Worm (Caenorhabditis elegans) whole organism, L4 larva: Measurements from ENCODE around the gene srv-24.
A peak's percentile ranks its signal among the peaks of the same experiment; 100 is the strongest.

Source experiments
- F26F4.8 ChIP-seq: fragments of 200-800 bp; sonication (Bioruptor generic); conservative IDR thresholded peaks from 2 replicates; pipeline ENCODE4 v1.3.6; 2022; ENCODE audit warnings: missing genetic modification characterization, missing compliant biosample characterization
- F37D6.2 ChIP-seq: sonication (generic microtip); optimal IDR thresholded peaks from 2 replicates; lab custom pipeline; 2016; ENCODE audit warnings: mild to moderate bottlenecking, missing genetic modification characterization, missing compliant biosample characterization
- R02D3.7 ChIP-seq: fragments of 150-350 bp; sonication (generic microtip); optimal IDR thresholded peaks from 3 replicates; lab custom pipeline; 2014; ENCODE audit warnings: missing biosample characterization, missing genetic modification characterization
- T20F7.1 ChIP-seq: fragments of 200-800 bp; sonication (Bioruptor generic); optimal IDR thresholded peaks from 2 replicates; lab custom pipeline; 2018; ENCODE audit warnings: mild to moderate bottlenecking, missing genetic modification characterization, missing compliant biosample characterization
- Y5F2A.4 ChIP-seq: fragments of 200-800 bp; sonication (Bioruptor generic); optimal IDR thresholded peaks from 2 replicates; lab custom pipeline; 2018; ENCODE audit warnings: mild to moderate bottlenecking, missing genetic modification characterization, missing compliant biosample characterization
- ZK546.5 ChIP-seq, 2 experiments: sonication (generic microtip); optimal IDR thresholded peaks; 2 replicates each; lab custom pipeline; 2017; ENCODE audit warnings: missing biosample characterization in 2 of 2, missing genetic modification characterization in 2 of 2
- ama-1 ChIP-seq: fragments of 150-350 bp; optimal IDR thresholded peaks from 2 replicates; lab custom pipeline; 2014; ENCODE audit warnings: inconsistent platforms, mixed read lengths
- ceh-20 ChIP-seq: fragments of 200-800 bp; sonication (Bioruptor generic); IDR thresholded peaks from 2 replicates; pipeline ENCODE4 v1.3.6; 2022; ENCODE audit warnings: missing genetic modification reagents, missing genetic modification characterization, missing compliant biosample characterization
- ceh-28 ChIP-seq: fragments of 150-350 bp; optimal IDR thresholded peaks from 2 replicates; lab custom pipeline; 2014; ENCODE audit warnings: missing biosample characterization, missing genetic modification reagents, missing genetic modification characterization
- ces-1 ChIP-seq: fragments of 150-350 bp; sonication (generic microtip); optimal IDR thresholded peaks from 4 replicates; lab custom pipeline; 2014; ENCODE audit warnings: missing biosample characterization, missing genetic modification reagents, missing genetic modification characterization
- ctbp-1 ChIP-seq: fragments of 200-800 bp; sonication (Bioruptor generic); IDR thresholded peaks from 2 replicates; pipeline ENCODE4 v1.3.6; 2022; ENCODE audit warnings: missing genetic modification reagents, missing genetic modification characterization, missing compliant biosample characterization
- daf-12 ChIP-seq: fragments of 150-350 bp; optimal IDR thresholded peaks from 2 replicates; lab custom pipeline; 2014; ENCODE audit warnings: missing biosample characterization, missing genetic modification reagents, missing genetic modification characterization
- daf-19 ChIP-seq: fragments of 200-800 bp; sonication (Bioruptor generic); conservative IDR thresholded peaks from 2 replicates; pipeline ENCODE4 v1.3.6; 2022; ENCODE audit warnings: missing genetic modification characterization, missing compliant biosample characterization
- dmd-6 ChIP-seq: fragments of 200-800 bp; sonication (Bioruptor generic); IDR thresholded peaks from 2 replicates; pipeline ENCODE4 v1.3.6; 2022; ENCODE audit warnings: missing genetic modification reagents, missing genetic modification characterization, missing compliant biosample characterization
- dmd-9 ChIP-seq: fragments of 200-800 bp; sonication (Bioruptor generic); IDR thresholded peaks from 2 replicates; pipeline ENCODE4 v1.3.6; 2022; ENCODE audit warnings: missing genetic modification reagents, missing genetic modification characterization, missing compliant biosample characterization
- egl-27 ChIP-seq: sonication (generic microtip); optimal IDR thresholded peaks from 3 replicates; lab custom pipeline; 2017; ENCODE audit warnings: missing biosample characterization, missing genetic modification reagents, missing genetic modification characterization
- fkh-10 ChIP-seq: fragments of 150-350 bp; optimal IDR thresholded peaks from 2 replicates; lab custom pipeline; 2014; ENCODE audit warnings: missing biosample characterization, missing genetic modification reagents, missing genetic modification characterization
- fos-1 ChIP-seq: fragments of 150-350 bp; optimal IDR thresholded peaks from 2 replicates; lab custom pipeline; 2014; ENCODE audit warnings: missing biosample characterization, missing genetic modification characterization
- hif-1 ChIP-seq, 2 experiments: sonication (generic microtip); optimal IDR thresholded peaks; 2 replicates each; lab custom pipeline; 2016 to 2017; ENCODE audit warnings: missing compliant biosample characterization in 2 of 2, missing genetic modification characterization in 2 of 2, missing genetic modification reagents in 2 of 2, missing genotype in 2 of 2, mild to moderate bottlenecking in 1 of 2
- hlh-30 ChIP-seq: sonication (generic microtip); optimal IDR thresholded peaks from 2 replicates; lab custom pipeline; 2017; ENCODE audit warnings: antibody characterized with exemption, mild to moderate bottlenecking, missing genetic modification characterization, missing compliant biosample characterization; ENCODE audit not compliant: insufficient read depth
- hmg-1.1 ChIP-seq: fragments of 200-800 bp; sonication (Bioruptor generic); IDR thresholded peaks from 2 replicates; pipeline ENCODE4 v1.3.6; 2022; ENCODE audit warnings: missing genetic modification reagents, missing genetic modification characterization, missing compliant biosample characterization
- lir-3 ChIP-seq: sonication (generic microtip); optimal IDR thresholded peaks from 2 replicates; lab custom pipeline; 2016; ENCODE audit warnings: mild to moderate bottlenecking, missing genetic modification characterization, missing compliant biosample characterization
- madf-5 ChIP-seq, 2 experiments: fragments of 200-800 bp; sonication (Bioruptor generic); IDR thresholded peaks; 2 replicates each; pipeline ENCODE4 v1.3.6; 2022; ENCODE audit warnings: missing compliant biosample characterization in 2 of 2, missing genetic modification characterization in 2 of 2
- mdl-1 ChIP-seq, 2 experiments: fragments of 150-350 bp in 1 of 2; sonication (generic microtip) in 1 of 2; optimal IDR thresholded peaks; 2 replicates each; lab custom pipeline; 2014 to 2017; ENCODE audit warnings: missing biosample characterization in 2 of 2, missing genetic modification characterization in 2 of 2
- mdt-29 ChIP-seq: fragments of 200-800 bp; sonication (Bioruptor generic); IDR thresholded peaks from 2 replicates; pipeline ENCODE4 v1.3.6; 2022; ENCODE audit warnings: missing genetic modification reagents, missing genetic modification characterization, missing compliant biosample characterization
- mep-1 ChIP-seq: fragments of 150-350 bp; sonication (generic microtip); optimal IDR thresholded peaks from 3 replicates; lab custom pipeline; 2014; ENCODE audit warnings: missing biosample characterization, missing genetic modification characterization
- mes-2 ChIP-seq: sonication (generic microtip); optimal IDR thresholded peaks from 2 replicates; lab custom pipeline; 2016; ENCODE audit warnings: missing genotype, mild to moderate bottlenecking, missing genetic modification characterization, missing compliant biosample characterization; ENCODE audit not compliant: poor library complexity, severe bottlenecking
- nhr-111 ChIP-seq: fragments of 200-800 bp; sonication (Bioruptor generic); optimal IDR thresholded peaks from 2 replicates; lab custom pipeline; 2018; ENCODE audit warnings: mild to moderate bottlenecking, missing genetic modification characterization, missing compliant biosample characterization
- nhr-237 ChIP-seq: sonication (generic microtip); optimal IDR thresholded peaks from 2 replicates; lab custom pipeline; 2017; ENCODE audit warnings: missing biosample characterization, missing genetic modification characterization
- nhr-25 ChIP-seq: sonication (generic microtip); optimal IDR thresholded peaks from 2 replicates; lab custom pipeline; 2017; ENCODE audit warnings: missing genetic modification characterization, mild to moderate bottlenecking, missing compliant biosample characterization, antibody characterized with exemption, moderate library complexity, borderline replicate concordance; ENCODE audit not compliant: insufficient read depth
- nhr-77 ChIP-seq: fragments of 150-350 bp; optimal IDR thresholded peaks from 2 replicates; lab custom pipeline; 2014; ENCODE audit warnings: missing biosample characterization, missing genetic modification characterization
- pha-4 ChIP-seq, 2 experiments: fragments of 150-350 bp in 1 of 2; fragments of 200-800 bp in 1 of 2; sonication (Bioruptor generic) in 1 of 2; IDR thresholded peaks in 1 of 2; optimal IDR thresholded peaks in 1 of 2; 2 replicates each; pipeline versions ENCODE4 v1.3.6 to Lab custom; 2014 to 2022; ENCODE audit warnings: missing genetic modification characterization in 2 of 2, missing genetic modification reagents in 2 of 2, missing biosample characterization in 1 of 2, missing compliant biosample characterization in 1 of 2
- php-3 ChIP-seq: fragments of 200-800 bp; sonication (Bioruptor generic); IDR thresholded peaks from 2 replicates; pipeline ENCODE4 v1.3.6; 2022; ENCODE audit warnings: missing genetic modification reagents, missing genetic modification characterization, missing compliant biosample characterization
- rbr-2 ChIP-seq: sonication (generic microtip); optimal IDR thresholded peaks from 2 replicates; lab custom pipeline; 2016; ENCODE audit warnings: missing genotype, missing genetic modification characterization, missing compliant biosample characterization
- saeg-2 ChIP-seq: fragments of 200-800 bp; sonication (Bioruptor generic); IDR thresholded peaks from 2 replicates; pipeline ENCODE4 v1.3.6; 2022; ENCODE audit warnings: missing genetic modification reagents, missing genetic modification characterization, missing compliant biosample characterization
- sdz-12 ChIP-seq: fragments of 200-800 bp; sonication (Bioruptor generic); optimal IDR thresholded peaks from 2 replicates; lab custom pipeline; 2018; ENCODE audit warnings: mild to moderate bottlenecking, missing genetic modification characterization, missing compliant biosample characterization
- set-16 ChIP-seq: fragments of 200-800 bp; sonication (Bioruptor generic); IDR thresholded peaks from 2 replicates; pipeline ENCODE4 v1.3.6; 2022; ENCODE audit warnings: missing genetic modification reagents, missing genetic modification characterization, missing compliant biosample characterization
- snpc-1.2 ChIP-seq: fragments of 200-800 bp; sonication (Bioruptor generic); IDR thresholded peaks from 2 replicates; pipeline ENCODE4 v1.3.6; 2022; ENCODE audit warnings: missing genetic modification reagents, missing genetic modification characterization, missing compliant biosample characterization
- snpc-4 ChIP-seq: fragments of 150-350 bp; optimal IDR thresholded peaks from 2 replicates; lab custom pipeline; 2014; ENCODE audit warnings: missing biosample characterization, missing genetic modification characterization
- spr-1 ChIP-seq: sonication (generic microtip); optimal IDR thresholded peaks from 2 replicates; lab custom pipeline; 2016; ENCODE audit warnings: mild to moderate bottlenecking, missing genetic modification characterization, missing compliant biosample characterization
- unc-130 ChIP-seq: sonication (generic microtip); optimal IDR thresholded peaks from 2 replicates; lab custom pipeline; 2016; ENCODE audit warnings: missing genetic modification reagents, missing genetic modification characterization, missing compliant biosample characterization
- unc-39 ChIP-seq: sonication (generic microtip); optimal IDR thresholded peaks from 2 replicates; lab custom pipeline; 2017; ENCODE audit warnings: missing biosample characterization, missing genetic modification characterization
- unc-62 ChIP-seq, 3 experiments: fragments of 150-350 bp in 1 of 3; sonication (generic microtip); optimal IDR thresholded peaks in 2 of 3; peaks in 1 of 3; 1 replicate in 1 of 3; 2 replicates in 2 of 3; lab custom pipeline; 2014 to 2017; ENCODE audit warnings: missing biosample characterization in 3 of 3, missing genetic modification characterization in 3 of 3, missing genetic modification reagents in 3 of 3, missing genotype in 1 of 3
- vab-7 ChIP-seq: fragments of 200-800 bp; sonication (Bioruptor generic); IDR thresholded peaks from 2 replicates; pipeline ENCODE4 v1.3.6; 2022; ENCODE audit warnings: missing genetic modification reagents, missing genetic modification characterization, missing compliant biosample characterization
- zfp-2 ChIP-seq: sonication (generic microtip); optimal IDR thresholded peaks from 2 replicates; lab custom pipeline; 2016; ENCODE audit warnings: mild to moderate bottlenecking, missing genetic modification characterization, missing compliant biosample characterization
- zip-11 ChIP-seq: fragments of 200-800 bp; sonication (Bioruptor generic); IDR thresholded peaks from 2 replicates; pipeline ENCODE4 v1.3.6; 2022; ENCODE audit warnings: missing genetic modification characterization, missing compliant biosample characterization
- ztf-7 ChIP-seq: fragments of 150-350 bp; optimal IDR thresholded peaks from 2 replicates; lab custom pipeline; 2014; ENCODE audit warnings: missing biosample characterization, missing genetic modification characterization

srv-24 gene

DNA sequence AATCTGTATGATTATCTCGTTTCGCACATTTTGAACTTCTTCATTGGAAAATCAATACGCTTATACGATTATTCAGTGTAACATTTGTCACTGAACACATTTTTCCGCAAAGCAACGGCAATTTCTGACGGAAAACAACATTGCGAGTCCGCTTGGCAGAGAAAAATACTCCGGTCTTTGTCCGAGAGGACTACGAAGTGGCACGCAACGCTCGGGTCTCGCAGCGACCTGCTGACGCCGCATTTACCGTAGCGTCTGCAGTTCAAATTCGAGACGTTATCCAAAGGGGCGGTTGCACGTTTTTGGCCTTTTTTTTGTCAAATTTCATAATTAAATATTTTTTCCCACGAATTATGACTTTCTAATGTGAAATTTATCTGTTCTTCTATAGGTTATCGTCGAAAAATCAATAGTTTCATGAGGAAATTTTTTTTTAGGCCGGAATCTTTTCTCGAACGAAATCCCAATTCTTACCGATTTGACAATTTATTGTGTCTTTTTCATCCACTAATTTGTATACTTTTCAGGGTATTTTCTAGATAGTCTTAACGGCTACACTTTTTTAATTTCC is 33.1 kb upstream of the srv-24 start, which contains the start of gene sqd-1 (continued):
- peak; percentile 52 for TF ChIP-seq ces-1
- TF ChIP-seq mdt-29 (GFP tag; lab: Robert Waterston, UW): peak; percentile 93
- TF ChIP-seq snpc-1.2: peak; percentile 96
- peak; percentile 87 for TF ChIP-seq ctbp-1 (GFP tag; lab: Robert Waterston, UW)
- TF ChIP-seq saeg-2 (GFP tag; lab: Robert Waterston, UW): peak; percentile 86

DNA sequence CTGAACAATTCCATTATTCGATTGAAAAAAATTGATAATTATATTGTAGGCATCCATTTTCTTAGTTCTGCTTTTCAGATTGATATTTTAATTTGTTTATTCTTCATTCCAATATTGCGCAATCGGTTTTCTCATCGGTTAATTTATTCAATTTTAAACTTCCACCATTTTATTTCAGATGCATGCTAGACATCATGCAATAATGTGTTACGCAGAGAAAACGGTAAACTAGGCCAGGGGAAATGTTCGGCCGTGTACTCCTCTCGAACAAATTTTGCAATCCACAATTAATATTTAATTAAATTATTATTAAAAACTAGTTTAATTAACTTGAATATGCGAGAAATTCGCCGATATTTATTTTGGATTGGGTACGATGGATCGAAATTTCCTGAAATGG is 31.0 kb upstream of the srv-24 start, which contains the start of gene Y73B6BL.29:
Gene Y73B6BL.29 (plus strand): TSS at position 263 of the 400 bp plus-strand sequence.
- TF ChIP-seq zfp-2 (tag; lab: Kevin White, UChicago) (peak; percentile 88), ztf-7 (peak; percentile 84), unc-62 (GFP tag; optimal IDR thresholded peaks at IDR 0.05 in 1 of 2; lab: Kevin White, UChicago) (no peak), unc-62 (tag; optimal IDR thresholded peaks at IDR 0.05; lab: Kevin White, UChicago) (no peak), ZK546.5 (tag; optimal IDR thresholded peaks at IDR 0.05; lab: Kevin White, UChicago) (peak; percentile 43 to 51), sdz-12 (GFP tag; lab: Kevin White, UChicago) (peak; percentile 90), unc-130 (GFP tag; lab: Kevin White, UChicago) (peak; percentile 95), mep-1 (peak; percentile 88), daf-12 (tag; lab: Kevin White, UChicago) (no peak), T20F7.1 (peak; percentile 71), spr-1 (tag; lab: Kevin White, UChicago) (peak; percentile 41), ama-1 (lab: Kevin White, UChicago) (no peak), mes-2 (peak; percentile 100), fos-1 (tag; lab: Kevin White, UChicago) (no peak), mdl-1 (tag; optimal IDR thresholded peaks at IDR 0.05; lab: Kevin White, UChicago) (peak in 1 of 2 experiments; percentile 44), lir-3 (tag; lab: Kevin White, UChicago) (peak; percentile 35), ceh-28 (tag; lab: Kevin White, UChicago) (no peak), ces-1 (peak; percentile 15), nhr-77 (no peak), hlh-30 (tag; lab: Kevin White, UChicago) (peak; percentile 68), dmd-6 (GFP tag; lab: Robert Waterston, UW) (peak; percentile 78), daf-19 (GFP tag; lab: Robert Waterston, UW) (no peak), hif-1 (tag; optimal IDR thresholded peaks at IDR 0.05; lab: Kevin White, UChicago) (peak in 1 of 2 experiments; percentile 96), R02D3.7 (tag; lab: Kevin White, UChicago) (no peak), saeg-2 (GFP tag; lab: Robert Waterston, UW) (no peak), snpc-4 (tag; lab: Kevin White, UChicago) (no peak), egl-27 (tag; lab: Kevin White, UChicago) (no peak), ceh-20 (GFP tag; lab: Robert Waterston, UW) (no peak), set-16 (GFP tag; lab: Robert Waterston, UW) (no peak), F37D6.2 (tag; lab: Kevin White, UChicago) (peak; percentile 76), rbr-2 (tag; lab: Kevin White, UChicago) (peak; percentile 78), php-3 (no peak), nhr-111 (no peak), Y5F2A.4 (no peak), nhr-25 (tag; lab: Kevin White, UChicago) (no peak), vab-7 (GFP tag; lab: Robert Waterston, UW) (0 out of 2 replicates have a peak, but pooled peaks have one; percentile 22), unc-39 (no peak), zip-11 (no peak), F26F4.8 (GFP tag; lab: Robert Waterston, UW) (no peak), madf-5 (GFP tag; IDR thresholded peaks at IDR 0.05; lab: Robert Waterston, UW) (no peak), fkh-10 (GFP tag; lab: Kevin White, UChicago) (peak; percentile 71), hmg-1.1 (GFP tag; lab: Robert Waterston, UW) (peak; percentile 74), nhr-237 (no peak), pha-4 (GFP tag; IDR thresholded peaks at IDR 0.05; lab: Robert Waterston, UW) (peak; percentile 78; the same call in 1 of the 2 replicates), pha-4 (tag; optimal IDR thresholded peaks at IDR 0.05; lab: Kevin White, UChicago) (peak; percentile 14), dmd-9 (GFP tag; lab: Robert Waterston, UW) (peak; percentile 82)
